Fruit fly (Drosophila melanogaster) whole organism, embryonic: Measurements from ENCODE around the gene pbl.

ENCODE experiments used
- Abd-B ChIP-seq: fragments of 200-800 bp; sonication (Bioruptor generic); optimal IDR thresholded peaks from 2 replicates; lab custom pipeline; 2018; ENCODE audit warnings: missing biosample characterization, mild to moderate bottlenecking, missing genetic modification characterization, moderate library complexity
- BtbVII ChIP-seq: fragments of 200-800 bp; sonication (Bioruptor generic); optimal IDR thresholded peaks from 3 replicates; lab custom pipeline; 2017; ENCODE audit warnings: missing biosample characterization, mild to moderate bottlenecking, missing genetic modification characterization
- C15 ChIP-seq: fragments of 200-800 bp; sonication (Bioruptor generic); IDR thresholded peaks from 3 replicates; pipeline ENCODE4 v1.3.6; 2022; ENCODE audit warnings: missing biosample characterization, missing genetic modification characterization
- CG1024 ChIP-seq: fragments of 200-800 bp; sonication (Bioruptor generic); IDR thresholded peaks from 2 replicates; pipeline ENCODE4 v1.3.6; 2022; ENCODE audit warnings: missing biosample characterization, missing genetic modification characterization
- CG10565 ChIP-seq: fragments of 200-800 bp; sonication (Bioruptor generic); optimal IDR thresholded peaks from 3 replicates; lab custom pipeline; 2016; ENCODE audit warnings: missing biosample characterization, mild to moderate bottlenecking, missing genetic modification characterization
- CG10654 ChIP-seq: fragments of 200-800 bp; sonication (Bioruptor generic); optimal IDR thresholded peaks from 2 replicates; lab custom pipeline; 2016; ENCODE audit warnings: missing biosample characterization, missing genetic modification characterization
- CG11093 ChIP-seq: fragments of 200-800 bp; sonication (Bioruptor generic); IDR thresholded peaks from 3 replicates; pipeline ENCODE4 v1.3.6; 2022; ENCODE audit warnings: missing biosample characterization, missing genetic modification characterization
- CG12769 ChIP-seq: fragments of 200-800 bp; sonication (Bioruptor generic); optimal IDR thresholded peaks from 2 replicates; lab custom pipeline; 2019; ENCODE audit warnings: missing biosample characterization, mild to moderate bottlenecking, missing genetic modification characterization, moderate library complexity
- CG15479 ChIP-seq: fragments of 200-800 bp; sonication (Bioruptor generic); optimal IDR thresholded peaks from 3 replicates; lab custom pipeline; 2019; ENCODE audit warnings: missing biosample characterization, mild to moderate bottlenecking, missing genetic modification characterization, moderate library complexity
- CG1603 ChIP-seq: fragments of 200-800 bp; sonication (Bioruptor generic); optimal IDR thresholded peaks from 2 replicates; lab custom pipeline; 2019; ENCODE audit warnings: missing biosample characterization, mild to moderate bottlenecking, missing genetic modification characterization, moderate library complexity
- CG17328 ChIP-seq: fragments of 200-800 bp; sonication (Bioruptor generic); IDR thresholded peaks from 2 replicates; pipeline ENCODE4 v1.3.6; 2022; ENCODE audit warnings: missing biosample characterization, missing genetic modification characterization
- CG1832 ChIP-seq: fragments of 200-800 bp; sonication (Bioruptor generic); optimal IDR thresholded peaks from 2 replicates; lab custom pipeline; 2017; ENCODE audit warnings: missing biosample characterization, mild to moderate bottlenecking, missing genetic modification characterization, inconsistent platforms
- CG2116 ChIP-seq: fragments of 200-800 bp; sonication (Bioruptor generic); optimal IDR thresholded peaks from 3 replicates; lab custom pipeline; 2018; ENCODE audit warnings: missing biosample characterization, mild to moderate bottlenecking, missing genetic modification characterization
- CG32767 ChIP-seq: fragments of 200-800 bp; sonication (Bioruptor generic); IDR thresholded peaks from 2 replicates; pipeline ENCODE4 v1.3.6; 2022; ENCODE audit warnings: missing biosample characterization, missing genetic modification characterization
- CG34422 ChIP-seq: fragments of 200-800 bp; sonication (Bioruptor generic); IDR thresholded peaks from 3 replicates; pipeline ENCODE4 v1.3.6; 2022; ENCODE audit warnings: missing biosample characterization, missing genetic modification characterization
- CG4328 ChIP-seq: fragments of 200-800 bp; sonication (Bioruptor generic); optimal IDR thresholded peaks from 3 replicates; lab custom pipeline; 2017; ENCODE audit warnings: missing biosample characterization, missing genetic modification reagents, missing genetic modification characterization
- CG43689 ChIP-seq: fragments of 200-800 bp; sonication (Bioruptor generic); IDR thresholded peaks from 2 replicates; pipeline ENCODE4 v1.3.6; 2022; ENCODE audit warnings: missing biosample characterization, missing genetic modification characterization
- CG6813 ChIP-seq: fragments of 200-800 bp; sonication (Bioruptor generic); optimal IDR thresholded peaks from 2 replicates; lab custom pipeline; 2017; ENCODE audit warnings: missing biosample characterization, missing genetic modification characterization, mild to moderate bottlenecking, moderate library complexity, missing genetic modification reagents
- CG7271 ChIP-seq: fragments of 200-800 bp; sonication (Bioruptor generic); optimal IDR thresholded peaks from 2 replicates; lab custom pipeline; 2018; ENCODE audit warnings: missing biosample characterization, mild to moderate bottlenecking, missing genetic modification characterization, moderate library complexity
- CG8290 ChIP-seq, 3 experiments: fragments of 200-800 bp; sonication (Bioruptor generic); optimal IDR thresholded peaks; 2 replicates each; lab custom pipeline; 2016 to 2019; ENCODE audit warnings: missing biosample characterization in 3 of 3, missing genetic modification characterization in 3 of 3, mild to moderate bottlenecking in 2 of 3, moderate library complexity in 1 of 3
- CG8388 ChIP-seq: fragments of 200-800 bp; sonication (Bioruptor generic); optimal IDR thresholded peaks from 2 replicates; lab custom pipeline; 2019; ENCODE audit warnings: missing biosample characterization, mild to moderate bottlenecking, missing genetic modification characterization, moderate library complexity
- CG9215 ChIP-seq: fragments of 200-800 bp; sonication (Bioruptor generic); IDR thresholded peaks from 2 replicates; pipeline ENCODE4 v1.3.6; 2022; ENCODE audit warnings: missing biosample characterization, missing genetic modification characterization
- CG9932 ChIP-seq: fragments of 200-800 bp; sonication (Bioruptor generic); IDR thresholded peaks from 2 replicates; pipeline ENCODE4 v1.3.6; 2022; ENCODE audit warnings: missing biosample characterization, missing genetic modification characterization
- CHES-1-like ChIP-seq: fragments of 200-800 bp; sonication (Bioruptor generic); optimal IDR thresholded peaks from 2 replicates; lab custom pipeline; 2016; ENCODE audit warnings: missing biosample characterization, missing genetic modification characterization
- CkIIα-i1 ChIP-seq: fragments of 200-800 bp; sonication (Bioruptor generic); IDR thresholded peaks from 2 replicates; pipeline ENCODE4 v1.3.6; 2022; ENCODE audit warnings: missing biosample characterization, missing genetic modification characterization
- D19A ChIP-seq: fragments of 200-800 bp; optimal IDR thresholded peaks from 3 replicates; lab custom pipeline; 2019; ENCODE audit warnings: missing biosample characterization, mild to moderate bottlenecking, missing genetic modification characterization, moderate library complexity
- Deaf1 ChIP-seq: fragments of 200-800 bp; optimal IDR thresholded peaks from 3 replicates; lab custom pipeline; 2019; ENCODE audit warnings: missing biosample characterization, mild to moderate bottlenecking, missing genetic modification characterization, moderate library complexity
- Dp ChIP-seq: fragments of 200-800 bp; sonication (Bioruptor generic); optimal IDR thresholded peaks from 2 replicates; lab custom pipeline; 2018; ENCODE audit warnings: missing biosample characterization, mild to moderate bottlenecking, missing genetic modification characterization, moderate library complexity
- Eip74EF ChIP-seq, 2 experiments: fragments of 200-800 bp in 1 of 2; fragments of >200 bp in 1 of 2; sonication (Bioruptor generic) in 1 of 2; optimal IDR thresholded peaks; 2 replicates each; lab custom pipeline; 2017 to 2019; ENCODE audit warnings: missing biosample characterization in 2 of 2, missing genetic modification characterization in 2 of 2, mild to moderate bottlenecking in 1 of 2, moderate library complexity in 1 of 2
- Elba2 ChIP-seq: fragments of 200-800 bp; sonication (Bioruptor generic); optimal IDR thresholded peaks from 3 replicates; lab custom pipeline; 2016; ENCODE audit warnings: missing biosample characterization, missing genetic modification characterization
- Ets65A ChIP-seq: fragments of 200-800 bp; sonication (Bioruptor generic); peaks from one replicate; lab custom pipeline; 2016; ENCODE audit warnings: missing biosample characterization, missing genetic modification characterization
- Mrtf ChIP-seq: fragments of 200-800 bp; sonication (Bioruptor generic); IDR thresholded peaks from 3 replicates; pipeline ENCODE4 v1.3.6; 2022; ENCODE audit warnings: missing biosample characterization, missing genetic modification characterization
- Poxn ChIP-seq: fragments of 200-800 bp; sonication (Bioruptor generic); IDR thresholded peaks from 2 replicates; pipeline ENCODE4 v1.3.6; 2022; ENCODE audit warnings: missing biosample characterization, missing genetic modification characterization
- Rfx ChIP-seq: fragments of 200-800 bp; sonication (Bioruptor generic); IDR thresholded peaks from 2 replicates; pipeline ENCODE4 v1.3.6; 2022; ENCODE audit warnings: missing biosample characterization, missing genetic modification characterization
- Sox100B ChIP-seq: fragments of 200-800 bp; sonication (Bioruptor generic); optimal IDR thresholded peaks from 3 replicates; lab custom pipeline; 2018; ENCODE audit warnings: missing biosample characterization, mild to moderate bottlenecking, missing genetic modification characterization
- fd102C ChIP-seq: fragments of 200-800 bp; sonication (Bioruptor generic); optimal IDR thresholded peaks from 2 replicates; lab custom pipeline; 2018; ENCODE audit warnings: missing biosample characterization, mild to moderate bottlenecking, missing genetic modification characterization, moderate library complexity
- fru ChIP-seq: fragments of >200 bp; optimal IDR thresholded peaks from 2 replicates; lab custom pipeline; 2017
- kah ChIP-seq: fragments of 200-800 bp; sonication (Bioruptor generic); optimal IDR thresholded peaks from 2 replicates; lab custom pipeline; 2018; ENCODE audit warnings: missing biosample characterization, mild to moderate bottlenecking, missing genetic modification characterization
- knrl ChIP-seq: fragments of 200-800 bp; sonication (Bioruptor generic); IDR thresholded peaks from 3 replicates; pipeline ENCODE4 v1.3.6; 2022; ENCODE audit warnings: missing biosample characterization, missing genetic modification characterization; ENCODE audit not compliant: partially characterized antibody
- nerfin-2 ChIP-seq: fragments of 200-800 bp; sonication (Bioruptor generic); IDR thresholded peaks from 2 replicates; pipeline ENCODE4 v1.3.6; 2022; ENCODE audit warnings: missing biosample characterization, missing genetic modification characterization; ENCODE audit not compliant: partially characterized antibody
- oc ChIP-seq: fragments of 200-800 bp; sonication (Bioruptor generic); optimal IDR thresholded peaks from 2 replicates; lab custom pipeline; 2018; ENCODE audit warnings: missing biosample characterization, mild to moderate bottlenecking, missing genetic modification characterization, moderate library complexity
- pan ChIP-seq, 4 experiments: fragments of >200 bp in 3 of 4; fragments of 200-800 bp in 1 of 4; sonication (Bioruptor generic) in 1 of 4; optimal IDR thresholded peaks in 3 of 4; IDR thresholded peaks in 1 of 4; 2 replicates each; pipeline versions ENCODE4 v1.3.6 to Lab custom; 2017 to 2022; ENCODE audit warnings: missing biosample characterization in 2 of 4, missing genetic modification characterization in 2 of 4, mixed read lengths in 1 of 4
- sc ChIP-seq, 3 experiments: fragments of >200 bp in 2 of 3; fragments of 200-800 bp in 1 of 3; sonication (Bioruptor generic) in 1 of 3; optimal IDR thresholded peaks; 2 replicates in 2 of 3; 3 replicates in 1 of 3; lab custom pipeline; 2017; ENCODE audit warnings: mild to moderate bottlenecking in 1 of 3, missing biosample characterization in 1 of 3, missing genetic modification characterization in 1 of 3, missing genetic modification reagents in 1 of 3
- sima ChIP-seq: fragments of 200-800 bp; sonication (Bioruptor generic); optimal IDR thresholded peaks from 2 replicates; lab custom pipeline; 2016; ENCODE audit warnings: missing biosample characterization, missing genetic modification characterization
- sr ChIP-seq: fragments of 200-800 bp; sonication (Bioruptor generic); IDR thresholded peaks from 3 replicates; pipeline ENCODE4 v1.3.6; 2022; ENCODE audit warnings: missing biosample characterization, missing genetic modification characterization
- tna ChIP-seq: fragments of 200-800 bp; sonication (Bioruptor generic); IDR thresholded peaks from 2 replicates; pipeline ENCODE4 v1.3.6; 2022; ENCODE audit warnings: missing biosample characterization, missing genetic modification characterization; ENCODE audit not compliant: partially characterized antibody
- trem ChIP-seq: fragments of 200-800 bp; optimal IDR thresholded peaks from 3 replicates; lab custom pipeline; 2019; ENCODE audit warnings: missing biosample characterization, mild to moderate bottlenecking, missing genetic modification characterization, moderate library complexity
- wor ChIP-seq: fragments of 200-800 bp; sonication (Bioruptor generic); IDR thresholded peaks from 2 replicates; pipeline ENCODE4 v1.3.6; 2022; ENCODE audit warnings: missing biosample characterization, missing genetic modification characterization
- zen ChIP-seq: fragments of 200-800 bp; sonication (Bioruptor generic); optimal IDR thresholded peaks from 3 replicates; lab custom pipeline; 2018; ENCODE audit warnings: missing biosample characterization, mild to moderate bottlenecking, missing genetic modification characterization, moderate library complexity
- zfh2 ChIP-seq: fragments of 200-800 bp; sonication (Bioruptor generic); optimal IDR thresholded peaks from 2 replicates; lab custom pipeline; 2016; ENCODE audit warnings: missing biosample characterization, missing genetic modification characterization

The pbl gene

dm6 chr3L:7947880-7948286, 36.1 kb upstream of the pbl start, which contains the start of gene exex (continued):
- TF ChIP-seq oc (peak; percentile 14), CG43689 (no peak), Eip74EF (GFP tag; optimal IDR thresholded peaks at IDR 0.05; lab: Kevin White, UChicago) (no peak), CG9932 (GFP tag; lab: Robert Waterston, UW) (no peak), CG34422 (no peak), zfh2 (GFP tag; lab: Kevin White, UChicago) (no peak), sc (optimal IDR thresholded peaks at IDR 0.05; lab: Kevin White, UChicago) (no peak), sc (GFP tag; optimal IDR thresholded peaks at IDR 0.05; lab: Kevin White, UChicago) (no peak), pan (optimal IDR thresholded peaks at IDR 0.05; lab: Kevin White, UChicago) (no peak), pan (GFP tag; optimal IDR thresholded peaks at IDR 0.05 in 1 of 2, IDR thresholded peaks at IDR 0.05 in 1 of 2) (no peak), CHES-1-like (GFP tag; lab: Kevin White, UChicago) (no peak), nerfin-2 (GFP tag; lab: Robert Waterston, UW) (no peak), CG10654 (GFP tag; lab: Kevin White, UChicago) (no peak), fru (lab: Kevin White, UChicago) (no peak), C15 (GFP tag; lab: Robert Waterston, UW) (no peak), CG2116 (GFP tag; lab: Kevin White, UChicago) (no peak), CG9215 (no peak), Poxn (GFP tag; lab: Robert Waterston, UW) (no peak), CG1603 (tag; lab: Kevin White, UChicago) (no peak), CG8388 (no peak), zen (tag; lab: Kevin White, UChicago) (peak; percentile 88), CG12769 (tag; lab: Kevin White, UChicago) (no peak), tna (no peak), CG17328 (GFP tag; lab: Robert Waterston, UW) (no peak), CG32767 (GFP tag; lab: Robert Waterston, UW) (no peak), trem (tag; lab: Kevin White, UChicago) (no peak), D19A (no peak), kah (GFP tag; lab: Kevin White, UChicago) (no peak), Deaf1 (tag; lab: Kevin White, UChicago) (peak; percentile 69), CG6813 (GFP tag; lab: Kevin White, UChicago) (no peak), CG7271 (tag; lab: Kevin White, UChicago) (no peak), Ets65A (GFP tag; lab: Kevin White, UChicago) (peak; percentile 64), knrl (GFP tag; lab: Robert Waterston, UW) (no peak), CG15479 (GFP tag; lab: Kevin White, UChicago) (peak; percentile 15), Elba2 (no peak), Mrtf (GFP tag; lab: Robert Waterston, UW) (no peak), CG10565 (GFP tag; lab: Kevin White, UChicago) (no peak), Rfx (GFP tag; lab: Robert Waterston, UW) (no peak), Sox100B (no peak), fd102C (GFP tag; lab: Kevin White, UChicago) (no peak), CG11093 (GFP tag; lab: Robert Waterston, UW) (no peak), BtbVII (GFP tag; lab: Kevin White, UChicago) (no peak), Abd-B (GFP tag; lab: Kevin White, UChicago) (no peak), sima (GFP tag; lab: Kevin White, UChicago) (no peak), sr (GFP tag; lab: Robert Waterston, UW) (no peak; the same call in 2 of the 3 replicates), CG1832 (GFP tag; lab: Kevin White, UChicago) (peak; percentile 89), CG4328 (GFP tag; lab: Kevin White, UChicago) (no peak), CG1024 (GFP tag; lab: Robert Waterston, UW) (no peak), CkIIα-i1 (GFP tag; lab: Robert Waterston, UW) (no peak), wor (no peak), CG8290 (GFP tag; optimal IDR thresholded peaks at IDR 0.05; lab: Kevin White, UChicago) (no peak), CG8290 (tag; optimal IDR thresholded peaks at IDR 0.05; lab: Kevin White, UChicago) (peak in 1 of 2 experiments; percentile 31), Dp (no peak)
